Worm (Caenorhabditis elegans): ENCODE measurements around the gene gly-3.
"Not testable (repeated sequence)": the region's sequence is repeated elsewhere in the genome, so short reads cannot be mapped to it uniquely, and the experiment has no call there.

gly-3 gene

DNA sequence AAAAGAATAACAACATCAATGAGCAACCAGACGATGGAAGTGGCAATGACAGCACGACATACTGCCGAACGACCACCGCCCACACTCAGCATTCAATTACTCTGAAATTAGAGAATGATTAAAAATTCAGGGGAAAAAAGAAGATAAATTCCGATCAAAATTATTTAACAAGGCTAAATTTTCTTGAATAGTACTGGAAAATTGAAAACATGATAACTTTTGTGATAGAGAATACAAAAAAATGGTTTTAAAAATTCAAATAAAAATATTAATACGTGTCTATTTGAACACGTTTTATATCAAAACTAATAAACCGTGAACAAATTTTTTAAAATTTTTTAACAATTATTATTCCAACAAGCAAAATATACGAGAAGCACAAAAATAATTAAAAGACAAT, at the start of gene gly-3:
Gene gly-3, minus strand, starts transcription at position 101 of the 400 bp plus-strand sequence.
- TF ChIP-seq mef-2 (tag; optimal IDR thresholded peaks at IDR 0.05) (no peak), hlh-17 (GFP tag; optimal IDR thresholded peaks at IDR 0.05; ENCODE audit: borderline replicate concordance) (no peak), snpc-4 (tag; optimal IDR thresholded peaks at IDR 0.05) (no peak), pax-3 (tag; optimal IDR thresholded peaks at IDR 0.05) (no peak), lin-15B (tag; optimal IDR thresholded peaks at IDR 0.05) (no peak), tbx-2 (tag; optimal IDR thresholded peaks at IDR 0.05) (no peak), egl-13 (tag; optimal IDR thresholded peaks at IDR 0.05) (no peak), fkh-4 (tag; optimal IDR thresholded peaks at IDR 0.05; ENCODE audit: borderline replicate concordance) (no peak), C34B4.2 (tag; optimal IDR thresholded peaks at IDR 0.05) (no peak), zip-4 (GFP tag; optimal IDR thresholded peaks at IDR 0.05) (no peak), unc-98 (GFP tag; IDR thresholded peaks at IDR 0.05) (no peak), nhr-84 (tag; optimal IDR thresholded peaks at IDR 0.05) (no peak), ztf-11 (tag; optimal IDR thresholded peaks at IDR 0.05) (no peak), nhr-85 (tag) (no peak), xbp-1 (tag; optimal IDR thresholded peaks at IDR 0.05) (no peak)

DNA sequence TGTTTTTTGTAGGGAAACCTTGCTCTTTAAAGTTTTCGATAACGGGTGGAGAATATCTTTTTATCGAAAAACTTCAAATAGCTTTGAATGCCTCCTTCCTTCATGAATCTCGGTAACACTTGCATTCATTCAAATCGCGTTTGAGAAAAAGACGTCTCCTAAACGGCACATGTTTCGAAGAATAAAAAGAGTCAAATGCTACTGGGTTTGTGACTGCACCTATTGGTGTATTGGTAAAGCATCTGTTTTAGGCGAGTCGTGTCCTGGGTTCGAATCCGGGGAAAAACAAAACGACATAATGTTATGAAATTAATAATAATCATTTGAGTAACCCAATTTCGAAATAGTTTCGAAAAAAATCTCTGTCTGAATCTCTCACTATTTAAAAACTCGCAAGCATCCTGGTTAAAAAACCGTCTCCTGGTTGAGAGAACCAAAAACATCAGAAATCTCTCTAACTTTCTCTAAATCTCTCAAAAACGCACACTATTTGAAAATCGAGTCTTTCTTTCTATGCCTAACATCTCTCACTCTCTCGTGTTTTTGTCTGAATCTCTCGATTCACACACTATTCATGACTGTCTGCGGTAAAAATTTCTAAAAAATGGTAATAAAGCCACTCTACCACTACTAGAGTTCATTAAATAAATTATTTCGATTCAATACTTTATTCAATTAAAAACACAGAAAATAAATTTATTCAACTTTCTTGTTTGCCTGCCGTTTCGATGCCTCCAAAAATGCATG, 48.6 kb upstream of the gly-3 start:
- TF ChIP-seq nhr-19 (GFP tag; conservative IDR thresholded peaks at IDR 0.05) (0 out of 2 replicates have a peak, but pooled peaks have one; percentile 18), dsc-1 (tag; optimal IDR thresholded peaks at IDR 0.05) (peak; percentile 35)

DNA sequence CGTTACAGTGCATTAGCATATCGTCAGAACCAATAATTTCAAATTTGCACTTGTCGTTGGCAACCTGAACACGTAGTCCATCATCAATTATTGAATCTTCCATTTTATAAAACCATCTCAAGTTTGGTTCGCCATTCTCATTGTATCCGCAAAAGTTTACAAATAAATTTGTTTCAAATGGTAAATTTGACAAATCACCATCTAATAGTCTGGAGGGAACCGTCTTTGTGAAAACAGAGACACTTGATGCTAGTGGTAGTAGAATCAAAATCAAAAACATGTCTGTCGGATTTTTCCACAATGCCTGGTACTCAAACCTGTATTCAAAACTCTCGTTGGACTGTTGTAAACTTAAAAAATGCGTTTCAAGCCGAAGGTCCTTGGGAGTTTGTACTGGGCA, 46.7 kb upstream of the gly-3 start, which contains the start of gene F54H12.2:
Gene F54H12.2, plus strand, starts transcription at position 301 of the 400 bp plus-strand sequence.
- not testable (repeated sequence) for TF ChIP-seq ama-1 (optimal IDR thresholded peaks at IDR 0.05); ceh-82 (tag; optimal IDR thresholded peaks at IDR 0.05); unc-130 (tag; optimal IDR thresholded peaks at IDR 0.05)

DNA sequence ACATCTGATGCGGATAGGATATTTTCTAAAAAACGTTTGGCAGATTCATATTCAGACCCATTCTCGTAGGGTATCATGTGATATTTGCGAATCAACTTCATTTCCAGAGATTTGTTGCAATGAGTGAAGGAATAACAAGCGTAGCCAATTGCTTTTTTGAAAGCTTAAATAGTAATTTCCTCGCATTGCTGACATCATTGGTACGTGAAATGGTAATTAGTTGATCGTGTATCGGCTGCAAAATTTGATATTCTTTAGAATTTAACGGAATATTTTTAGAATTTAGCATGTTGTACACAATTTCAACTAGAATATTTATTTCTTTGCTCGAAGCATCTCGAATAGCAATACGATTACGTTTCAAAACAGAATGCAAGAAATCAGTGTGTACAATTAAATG, 45.1 kb upstream of the gly-3 start, which contains the start of gene F54H12.4:
Gene F54H12.4, minus strand, starts transcription at position 101 of the 400 bp plus-strand sequence.
- TF ChIP-seq elt-3 (tag; optimal IDR thresholded peaks at IDR 0.05); swsn-7 (tag; optimal IDR thresholded peaks at IDR 0.05); nhr-19 (GFP tag; conservative IDR thresholded peaks at IDR 0.05): not testable (repeated sequence)

DNA sequence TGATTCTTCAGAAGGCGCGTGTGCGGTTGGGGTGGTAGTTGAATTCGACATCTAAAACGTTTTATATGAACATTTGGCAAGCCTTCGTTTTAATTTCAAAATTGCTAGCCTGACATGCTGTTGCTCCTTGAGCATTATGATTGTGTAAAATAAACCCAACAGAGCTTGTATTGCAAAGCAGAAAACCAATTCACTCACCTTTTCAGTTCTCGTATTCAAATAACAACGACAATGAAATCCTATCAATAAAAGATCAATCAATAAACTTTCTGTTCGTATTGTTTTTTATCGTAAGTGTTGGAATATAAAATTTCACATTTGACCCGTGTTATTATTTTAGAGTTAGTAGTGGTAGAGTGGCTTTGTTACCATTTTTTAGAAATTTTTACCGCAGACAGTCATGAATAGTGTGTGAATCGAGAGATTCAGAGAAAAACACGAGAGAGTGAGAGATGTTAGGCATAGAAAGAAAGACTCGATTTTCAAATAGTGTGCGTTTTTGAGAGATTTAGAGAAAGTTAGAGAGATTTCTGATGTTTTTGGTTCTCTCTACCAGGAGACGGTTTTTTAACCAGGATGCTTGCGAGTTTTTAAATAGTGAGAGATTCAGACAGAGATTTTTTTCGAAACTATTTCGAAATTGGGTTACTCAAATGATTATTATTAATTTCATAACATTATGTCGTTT, 41.5 kb upstream of the gly-3 start, which contains the start of gene F54H12.10:
Gene F54H12.10, minus strand, starts transcription at position 51 of the 688 bp plus-strand sequence.
- TF ChIP-seq nhr-19 (GFP tag; conservative IDR thresholded peaks at IDR 0.05): peak; percentile 33; the same call in 1 of the 2 replicates
- peak; percentile 8 for TF ChIP-seq dsc-1 (tag; optimal IDR thresholded peaks at IDR 0.05)

DNA sequence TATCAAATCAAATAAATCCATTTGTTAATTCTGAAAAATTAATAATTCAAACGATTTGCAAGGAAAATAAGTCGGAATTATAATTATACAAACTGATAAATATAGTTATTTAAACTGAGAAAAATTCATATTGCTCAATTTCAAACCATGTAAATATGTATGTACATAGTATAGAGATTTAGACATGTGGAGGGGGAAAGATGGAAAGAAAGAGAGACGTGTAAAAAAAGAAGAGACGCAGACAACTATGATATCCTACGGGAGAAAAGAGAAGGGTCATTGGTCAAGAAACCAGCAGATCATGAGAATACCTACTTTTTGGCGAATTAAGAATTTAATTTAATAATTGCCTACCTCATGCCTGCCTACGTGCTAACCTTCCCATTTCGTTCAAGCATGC, 40.5 kb upstream of the gly-3 start, which contains the start of gene C29E4.11:
Gene C29E4.11, minus strand, starts transcription at position 30 of the 400 bp plus-strand sequence.
- TF ChIP-seq efl-1 (optimal IDR thresholded peaks at IDR 0.05): peak; percentile 48 to 62
- TF ChIP-seq efl-1 (GFP tag; optimal IDR thresholded peaks at IDR 0.05 in 1 of 2): peak in 1 of 2 experiments; percentile 83
- TF ChIP-seq nhr-85 (tag): no peak
- no peak for TF ChIP-seq fkh-8 (tag; optimal IDR thresholded peaks at IDR 0.05)
- peak; percentile 28 for TF ChIP-seq mep-1 (tag; optimal IDR thresholded peaks at IDR 0.05)
- peak in 1 of 3 experiments; percentile 39 for TF ChIP-seq dpl-1 (GFP tag; optimal IDR thresholded peaks at IDR 0.05)
- no peak for TF ChIP-seq pax-3 (tag; optimal IDR thresholded peaks at IDR 0.05)
- no peak for TF ChIP-seq unc-98 (GFP tag; IDR thresholded peaks at IDR 0.05)
- TF ChIP-seq snu-23 (GFP tag; optimal IDR thresholded peaks at IDR 0.05): peak; percentile 41
- TF ChIP-seq fkh-4 (tag; optimal IDR thresholded peaks at IDR 0.05; ENCODE audit: borderline replicate concordance): no peak
- TF ChIP-seq lin-35 (GFP tag; optimal IDR thresholded peaks at IDR 0.05): peak in 1 of 2 experiments; percentile 13
- no peak for TF ChIP-seq F16B12.6 (tag; optimal IDR thresholded peaks at IDR 0.05)
- TF ChIP-seq nhr-71 (tag; optimal IDR thresholded peaks at IDR 0.05): peak; percentile 31
- TF ChIP-seq lsy-2 (tag; optimal IDR thresholded peaks at IDR 0.05): peak; percentile 0 to 34
- no peak for TF ChIP-seq ceh-63 (GFP tag; optimal IDR thresholded peaks at IDR 0.05)
- no peak for TF ChIP-seq jun-1 (tag; optimal IDR thresholded peaks at IDR 0.05)
- TF ChIP-seq blmp-1 (tag; optimal IDR thresholded peaks at IDR 0.05): peak; percentile 2
- TF ChIP-seq ets-5 (GFP tag; IDR thresholded peaks at IDR 0.05): no peak
- no peak for TF ChIP-seq sptf-1 (tag; optimal IDR thresholded peaks at IDR 0.05)
- no peak for TF ChIP-seq ztf-4 (tag; optimal IDR thresholded peaks at IDR 0.05)
- TF ChIP-seq unc-86 (tag; optimal IDR thresholded peaks at IDR 0.05): no peak
- no peak for TF ChIP-seq isw-1 (GFP tag; IDR thresholded peaks at IDR 0.05)
- no peak for TF ChIP-seq zip-4 (GFP tag; optimal IDR thresholded peaks at IDR 0.05)
